Worm (Caenorhabditis elegans) whole organism, young adult: Measurements from ENCODE around the gene grl-12.

ENCODE experiments used
- C06A6.2 ChIP-seq: fragments of 200-800 bp; sonication (Bioruptor generic); conservative IDR thresholded peaks from 2 replicates; pipeline ENCODE4 v1.3.6; 2022; ENCODE audit warnings: missing genetic modification characterization, missing compliant biosample characterization
- F10E7.11 ChIP-seq: sonication (generic microtip); optimal IDR thresholded peaks from 2 replicates; lab custom pipeline; 2017; ENCODE audit warnings: mild to moderate bottlenecking, missing genetic modification characterization, moderate library complexity, missing compliant biosample characterization
- F33H1.4 ChIP-seq: fragments of 200-800 bp; sonication (Bioruptor generic); IDR thresholded peaks from 2 replicates; pipeline ENCODE4 v1.3.6; 2022; ENCODE audit warnings: missing genetic modification reagents, missing genetic modification characterization, missing compliant biosample characterization
- F39B2.1 ChIP-seq: fragments of 200-800 bp; sonication (Bioruptor generic); IDR thresholded peaks from 2 replicates; pipeline ENCODE4 v1.3.6; 2022; ENCODE audit warnings: missing genetic modification reagents, missing genetic modification characterization, missing compliant biosample characterization
- F57C9.4 ChIP-seq: sonication (generic microtip); optimal IDR thresholded peaks from 2 replicates; lab custom pipeline; 2017; ENCODE audit warnings: mild to moderate bottlenecking, missing genetic modification characterization, missing compliant biosample characterization
- K12H6.12 ChIP-seq: fragments of 200-800 bp; sonication (Bioruptor generic); optimal IDR thresholded peaks from 2 replicates; lab custom pipeline; 2018; ENCODE audit warnings: mild to moderate bottlenecking, missing genetic modification characterization, missing compliant biosample characterization
- Y53G8AR.9 ChIP-seq: fragments of 200-800 bp; sonication (Bioruptor generic); conservative IDR thresholded peaks from 2 replicates; pipeline ENCODE4 v1.3.6; 2022; ENCODE audit warnings: missing genetic modification reagents, missing genetic modification characterization, missing compliant biosample characterization
- ZK185.1 ChIP-seq: sonication (generic microtip); optimal IDR thresholded peaks from 2 replicates; lab custom pipeline; 2016; ENCODE audit warnings: mild to moderate bottlenecking, missing genetic modification characterization, missing compliant biosample characterization; ENCODE audit not compliant: poor library complexity, severe bottlenecking
- ama-1 ChIP-seq, 3 experiments: fragments of 150-350 bp in 1 of 3; sonication (generic microtip) in 2 of 3; optimal IDR thresholded peaks; 2 replicates each; lab custom pipeline; 2014 to 2018; ENCODE audit warnings: missing biosample characterization in 2 of 3, missing genetic modification characterization in 2 of 3, missing genetic modification reagents in 2 of 3
- aptf-3 ChIP-seq: fragments of 200-800 bp; sonication (Bioruptor generic); IDR thresholded peaks from 2 replicates; pipeline ENCODE4 v1.3.6; 2022; ENCODE audit warnings: missing genetic modification characterization, missing compliant biosample characterization
- atf-7 ChIP-seq: sonication (generic microtip); optimal IDR thresholded peaks from 2 replicates; lab custom pipeline; 2017; ENCODE audit warnings: mild to moderate bottlenecking, missing genetic modification characterization, missing compliant biosample characterization
- ceh-27 ChIP-seq: fragments of 200-800 bp; sonication (Bioruptor generic); optimal IDR thresholded peaks from 2 replicates; lab custom pipeline; 2018; ENCODE audit warnings: mild to moderate bottlenecking, missing genetic modification characterization, moderate library complexity, missing compliant biosample characterization
- dox-1 ChIP-seq: fragments of 200-800 bp; sonication (Bioruptor generic); IDR thresholded peaks from 2 replicates; pipeline ENCODE4 v1.3.6; 2022; ENCODE audit warnings: missing genetic modification reagents, missing genetic modification characterization, missing compliant biosample characterization
- efl-1 ChIP-seq: fragments of 150-350 bp; optimal IDR thresholded peaks from 2 replicates; lab custom pipeline; 2014; ENCODE audit warnings: missing biosample characterization, missing genetic modification reagents, missing genetic modification characterization
- egrh-3 ChIP-seq: fragments of 200-800 bp; sonication (Bioruptor generic); IDR thresholded peaks from 2 replicates; pipeline ENCODE4 v1.3.6; 2022; ENCODE audit warnings: missing genetic modification reagents, missing genetic modification characterization, missing compliant biosample characterization
- gei-17 ChIP-seq: fragments of 200-800 bp; sonication (Bioruptor generic); optimal IDR thresholded peaks from 2 replicates; lab custom pipeline; 2018; ENCODE audit warnings: mild to moderate bottlenecking, missing genetic modification characterization, missing compliant biosample characterization
- hlh-12 ChIP-seq: sonication (generic microtip); optimal IDR thresholded peaks from 2 replicates; lab custom pipeline; 2016; ENCODE audit warnings: missing genetic modification characterization, missing compliant biosample characterization
- hrde-1 ChIP-seq: sonication (generic microtip); optimal IDR thresholded peaks from 2 replicates; lab custom pipeline; 2016; ENCODE audit warnings: missing genetic modification characterization, mild to moderate bottlenecking, missing compliant biosample characterization, moderate library complexity, missing genotype, missing genetic modification reagents, borderline replicate concordance
- let-526 ChIP-seq: fragments of 200-800 bp; sonication (Bioruptor generic); IDR thresholded peaks from 2 replicates; pipeline ENCODE4 v1.3.6; 2022; ENCODE audit warnings: missing genetic modification reagents, missing genetic modification characterization, missing compliant biosample characterization
- lin-26 ChIP-seq: fragments of 200-800 bp; sonication (Bioruptor generic); IDR thresholded peaks from 2 replicates; pipeline ENCODE4 v1.3.6; 2022; ENCODE audit warnings: missing genetic modification reagents, missing genetic modification characterization, missing compliant biosample characterization
- lin-35 ChIP-seq, 3 experiments: fragments of 150-350 bp in 2 of 3; sonication (generic microtip) in 1 of 3; optimal IDR thresholded peaks; 2 replicates each; lab custom pipeline; 2014 to 2018; ENCODE audit warnings: missing biosample characterization in 3 of 3, missing genetic modification characterization in 3 of 3, missing genetic modification reagents in 3 of 3
- lsl-1 ChIP-seq: fragments of 200-800 bp; sonication (Bioruptor generic); optimal IDR thresholded peaks from 2 replicates; lab custom pipeline; 2018; ENCODE audit warnings: mild to moderate bottlenecking, missing genetic modification characterization, moderate library complexity, missing compliant biosample characterization
- mcd-1 ChIP-seq: fragments of 200-800 bp; sonication (Bioruptor generic); IDR thresholded peaks from 2 replicates; pipeline ENCODE4 v1.3.6; 2022; ENCODE audit warnings: missing genetic modification reagents, missing genetic modification characterization, missing compliant biosample characterization
- mxl-1 ChIP-seq: sonication (generic microtip); optimal IDR thresholded peaks from 2 replicates; lab custom pipeline; 2016; ENCODE audit warnings: missing genetic modification characterization, missing compliant biosample characterization
- nfya-1 ChIP-seq: sonication (generic microtip); optimal IDR thresholded peaks from 2 replicates; lab custom pipeline; 2017; ENCODE audit warnings: antibody characterized with exemption, missing compliant biosample characterization, missing genetic modification characterization, borderline replicate concordance; ENCODE audit not compliant: insufficient read depth
- nhr-120 ChIP-seq: fragments of 200-800 bp; sonication (Bioruptor generic); IDR thresholded peaks from 2 replicates; pipeline ENCODE4 v1.3.6; 2022; ENCODE audit warnings: missing genetic modification characterization, missing compliant biosample characterization
- pbrm-1 ChIP-seq: fragments of 200-800 bp; sonication (Bioruptor generic); IDR thresholded peaks from 2 replicates; pipeline ENCODE4 v1.3.6; 2022; ENCODE audit warnings: missing genetic modification reagents, missing genetic modification characterization, missing compliant biosample characterization
- rcor-1 ChIP-seq: fragments of 200-800 bp; sonication (Bioruptor generic); IDR thresholded peaks from 2 replicates; pipeline ENCODE4 v1.3.6; 2022; ENCODE audit warnings: missing genetic modification reagents, missing genetic modification characterization, missing compliant biosample characterization
- snpc-1.1 ChIP-seq: sonication (generic microtip); optimal IDR thresholded peaks from 2 replicates; lab custom pipeline; 2017; ENCODE audit warnings: missing genetic modification characterization, mild to moderate bottlenecking, missing compliant biosample characterization, antibody characterized with exemption, moderate library complexity, missing genotype, missing genetic modification reagents; ENCODE audit not compliant: insufficient read depth
- sptf-2 ChIP-seq: fragments of 200-800 bp; sonication (Bioruptor generic); optimal IDR thresholded peaks from 2 replicates; lab custom pipeline; 2018; ENCODE audit warnings: mild to moderate bottlenecking, missing genetic modification characterization, missing compliant biosample characterization
- tlf-1 ChIP-seq: fragments of 200-800 bp; sonication (Bioruptor generic); optimal IDR thresholded peaks from 2 replicates; lab custom pipeline; 2018; ENCODE audit warnings: mild to moderate bottlenecking, missing genetic modification characterization, missing compliant biosample characterization
- zfh-2 ChIP-seq: fragments of 200-800 bp; sonication (Bioruptor generic); conservative IDR thresholded peaks from 2 replicates; pipeline ENCODE4 v1.3.6; 2022; ENCODE audit warnings: missing genetic modification reagents, missing genetic modification characterization, missing compliant biosample characterization
- zim-3 ChIP-seq: sonication (generic microtip); optimal IDR thresholded peaks from 2 replicates; lab custom pipeline; 2017; ENCODE audit warnings: mild to moderate bottlenecking, missing genetic modification characterization, moderate library complexity, missing compliant biosample characterization
- ztf-25 ChIP-seq: fragments of 200-800 bp; sonication (Bioruptor generic); IDR thresholded peaks from 2 replicates; pipeline ENCODE4 v1.3.6; 2022; ENCODE audit warnings: missing genetic modification reagents, missing genetic modification characterization, missing compliant biosample characterization
- ztf-26 ChIP-seq: sonication (generic microtip); optimal IDR thresholded peaks from 2 replicates; lab custom pipeline; 2017; ENCODE audit warnings: missing genetic modification characterization, missing compliant biosample characterization
- ztf-6 ChIP-seq: fragments of 200-800 bp; sonication (Bioruptor generic); IDR thresholded peaks from 2 replicates; pipeline ENCODE4 v1.3.6; 2022; ENCODE audit warnings: missing genetic modification reagents, missing genetic modification characterization, missing compliant biosample characterization

grl-12 gene

ce11 chrV:8629029-8629428, 7.8 kb downstream of the grl-12 start, which contains the start of gene F41E6.12:
Gene F41E6.12, minus strand, starts transcription at chrV:8629129.
- no peak for TF ChIP-seq ZK185.1 (tag; lab: Kevin White, UChicago)
- TF ChIP-seq Y53G8AR.9 (GFP tag; lab: Robert Waterston, UW), result peak; percentile 41; the same call in 1 of the 2 replicates
- TF ChIP-seq tlf-1, result peak; percentile 47
- TF ChIP-seq ama-1 (optimal IDR thresholded peaks at IDR 0.05; lab: Kevin White, UChicago), result peak; percentile 69
- no peak for TF ChIP-seq ama-1 (GFP tag; optimal IDR thresholded peaks at IDR 0.05; lab: Kevin White, UChicago)
- TF ChIP-seq rcor-1 (GFP tag; lab: Robert Waterston, UW), result 0 out of 2 replicates have a peak, but pooled peaks have one; percentile 15
- TF ChIP-seq F33H1.4 (GFP tag; lab: Robert Waterston, UW), result 0 out of 2 replicates have a peak, but pooled peaks have one; percentile 3

- TF ChIP-seq K12H6.12 (tag; lab: Kevin White, UChicago), result no peak
- TF ChIP-seq dox-1 (GFP tag; lab: Robert Waterston, UW), result no peak
- TF ChIP-seq lsl-1 (GFP tag; lab: Kevin White, UChicago), result no peak
- no peak for TF ChIP-seq snpc-1.1 (tag; lab: Kevin White, UChicago)
- TF ChIP-seq gei-17 (GFP tag; lab: Kevin White, UChicago), result no peak
- no peak for TF ChIP-seq aptf-3 (GFP tag; lab: Robert Waterston, UW)
- TF ChIP-seq rcor-1 (GFP tag; lab: Robert Waterston, UW), result no peak
- no peak for TF ChIP-seq mcd-1
- TF ChIP-seq sptf-2 (GFP tag; lab: Kevin White, UChicago), result no peak
- TF ChIP-seq ztf-26 (tag; lab: Kevin White, UChicago), result no peak
Measured at ce11 chrV:8627580-8627979, 9.2 kb downstream of the grl-12 start.

ce11 chrV:8626406-8626805, 10.4 kb downstream of the grl-12 start:
- TF ChIP-seq egrh-3 (GFP tag; lab: Robert Waterston, UW), result no peak

ce11 chrV:8623754-8624153, 13.1 kb downstream of the grl-12 start, which contains the start of gene F41E6.17:
Gene F41E6.17, plus strand, starts transcription at chrV:8624101.
- TF ChIP-seq atf-7 (tag; lab: Kevin White, UChicago), result no peak
- TF ChIP-seq let-526 (GFP tag; lab: Robert Waterston, UW), result no peak
- TF ChIP-seq nhr-120 (GFP tag; lab: Robert Waterston, UW), result no peak

ce11 chrV:8622314-8622713, 14.5 kb downstream of the grl-12 start, which contains the start of gene F41E6.1:
Gene F41E6.1, plus strand, starts transcription at chrV:8622614.
- TF ChIP-seq F39B2.1 (GFP tag; lab: Robert Waterston, UW) (no peak), lin-35 (GFP tag; optimal IDR thresholded peaks at IDR 0.05; lab: Kevin White, UChicago) (no peak), hrde-1 (tag; lab: Kevin White, UChicago) (no peak), lin-26 (GFP tag; lab: Robert Waterston, UW) (no peak), ztf-25 (GFP tag; lab: Robert Waterston, UW) (no peak), ceh-27 (GFP tag; lab: Kevin White, UChicago) (no peak), K12H6.12 (tag; lab: Kevin White, UChicago) (no peak), let-526 (GFP tag; lab: Robert Waterston, UW) (no peak), mxl-1 (no peak), pbrm-1 (no peak), F10E7.11 (tag; lab: Kevin White, UChicago) (no peak), nfya-1 (tag; lab: Kevin White, UChicago) (no peak), zim-3 (tag; lab: Kevin White, UChicago) (no peak), zfh-2 (GFP tag; lab: Robert Waterston, UW) (no peak), hlh-12 (tag; lab: Kevin White, UChicago) (no peak), C06A6.2 (GFP tag; lab: Robert Waterston, UW) (no peak), F57C9.4 (tag; lab: Kevin White, UChicago) (no peak), efl-1 (GFP tag; lab: Kevin White, UChicago) (no peak), ztf-6 (no peak)
